Worm (Caenorhabditis elegans) whole organism, L4/young adult: Measurements from ENCODE around the gene F52G3.5.

Experiments
- W03F9.2 ChIP-seq: fragments of 150-350 bp; optimal IDR thresholded peaks from 2 replicates; lab custom pipeline; 2014; ENCODE audit warnings: missing biosample characterization, missing genetic modification characterization
- dao-5 ChIP-seq: sonication (generic microtip); optimal IDR thresholded peaks from 2 replicates; lab custom pipeline; 2016; ENCODE audit warnings: missing genotype, missing genetic modification characterization, moderate library complexity, missing compliant biosample characterization
- him-1 ChIP-seq: sonication (generic microtip); optimal IDR thresholded peaks from 2 replicates; lab custom pipeline; 2016; ENCODE audit warnings: missing genotype, missing genetic modification reagents, missing genetic modification characterization, missing compliant biosample characterization

The F52G3.5 gene

DNA sequence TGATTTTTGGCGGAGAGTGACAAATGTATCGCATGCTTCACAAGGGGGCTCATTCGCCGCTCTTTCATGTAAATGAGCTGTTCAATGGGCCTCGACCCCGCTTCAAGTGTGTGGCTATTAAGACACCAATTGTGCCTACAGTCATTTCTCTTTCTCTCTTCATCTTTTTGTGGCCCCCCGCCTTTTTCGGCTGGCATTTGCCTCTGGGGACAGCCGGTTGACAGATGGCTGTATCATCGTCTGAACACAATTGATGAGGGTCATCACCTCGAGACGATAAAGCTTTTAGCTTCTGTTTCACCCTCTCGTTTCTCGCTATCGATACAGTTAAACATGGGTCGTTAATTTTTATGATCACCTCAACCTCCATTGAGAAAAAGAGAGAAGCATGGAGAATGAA lies 12.4 kb upstream of the F52G3.5 start:
- TF ChIP-seq W03F9.2 (tag; lab: Kevin White, UChicago) = no peak
- TF ChIP-seq dao-5 (tag; lab: Kevin White, UChicago) = no peak

DNA sequence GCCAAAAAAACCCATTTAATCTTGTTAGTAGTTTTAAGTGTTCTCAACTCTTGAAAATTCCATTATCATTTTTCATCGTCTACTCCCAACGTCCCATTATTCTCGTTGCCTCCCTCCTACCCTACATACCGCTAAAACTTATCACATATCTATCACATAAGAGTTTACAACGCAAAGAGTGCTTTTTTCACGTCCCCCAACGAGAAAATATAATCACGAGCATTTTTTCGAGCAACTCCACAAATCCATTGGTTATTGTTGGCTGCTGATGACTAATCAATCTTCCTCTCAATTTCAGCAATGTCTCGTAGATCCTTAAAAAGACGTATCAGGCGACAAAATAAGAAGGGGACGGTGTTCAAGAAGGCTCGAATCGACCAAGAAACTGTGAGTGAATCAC lies 2.4 kb upstream of the F52G3.5 start, which contains the start of gene mbl-1:
TSS of gene mbl-1 (plus strand) at position 301 of the 400 bp plus-strand sequence.
- TF ChIP-seq W03F9.2 (tag; lab: Kevin White, UChicago) (no peak), him-1 (tag; lab: Kevin White, UChicago) (no peak), dao-5 (tag; lab: Kevin White, UChicago) (no peak)

DNA sequence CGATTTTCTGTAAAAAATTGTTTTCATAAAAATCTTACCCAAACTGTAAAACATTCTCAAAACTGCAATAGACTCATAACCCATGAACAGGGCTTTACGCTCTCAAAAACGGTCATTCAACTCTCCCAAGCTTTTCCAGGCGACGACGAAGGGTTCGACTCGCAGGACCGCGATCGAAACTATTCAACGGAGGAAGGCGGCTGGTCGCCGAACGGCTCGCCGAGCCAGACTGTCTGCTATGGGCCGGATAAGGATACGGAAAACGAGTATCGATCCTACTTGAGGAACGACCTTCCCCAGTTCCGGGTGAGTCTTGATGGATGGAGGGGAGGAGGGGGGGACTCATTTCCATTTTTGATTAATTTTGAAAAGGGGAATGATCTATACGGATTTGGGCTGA lies 8.1 kb downstream of the F52G3.5 start:
- TF ChIP-seq W03F9.2 (tag; lab: Kevin White, UChicago) = no peak
- no peak for TF ChIP-seq him-1 (tag; lab: Kevin White, UChicago)
- TF ChIP-seq dao-5 (tag; lab: Kevin White, UChicago) = no peak

DNA sequence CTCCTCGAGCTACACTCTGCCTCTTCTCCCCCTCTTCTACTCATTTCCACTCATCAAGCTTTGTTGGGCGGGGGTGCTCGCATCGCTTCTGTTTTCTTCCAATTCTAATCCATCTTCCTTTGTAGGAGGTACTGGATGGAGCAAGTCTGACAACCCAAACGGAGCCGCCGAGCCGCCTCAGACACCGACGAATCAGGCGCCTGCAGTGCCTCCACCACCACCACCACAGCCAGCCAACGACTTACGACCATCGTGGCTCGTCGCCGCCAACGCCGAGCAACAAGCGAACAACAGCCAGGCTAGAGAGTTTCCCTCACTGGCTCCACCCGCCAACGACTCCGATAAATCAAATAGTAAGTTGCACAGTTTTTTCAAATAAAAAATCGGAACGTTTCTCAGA lies 10.1 kb downstream of the F52G3.5 start:
- TF ChIP-seq W03F9.2 (tag; lab: Kevin White, UChicago) (no peak), dao-5 (tag; lab: Kevin White, UChicago) (no peak), him-1 (tag; lab: Kevin White, UChicago) (no peak)

DNA sequence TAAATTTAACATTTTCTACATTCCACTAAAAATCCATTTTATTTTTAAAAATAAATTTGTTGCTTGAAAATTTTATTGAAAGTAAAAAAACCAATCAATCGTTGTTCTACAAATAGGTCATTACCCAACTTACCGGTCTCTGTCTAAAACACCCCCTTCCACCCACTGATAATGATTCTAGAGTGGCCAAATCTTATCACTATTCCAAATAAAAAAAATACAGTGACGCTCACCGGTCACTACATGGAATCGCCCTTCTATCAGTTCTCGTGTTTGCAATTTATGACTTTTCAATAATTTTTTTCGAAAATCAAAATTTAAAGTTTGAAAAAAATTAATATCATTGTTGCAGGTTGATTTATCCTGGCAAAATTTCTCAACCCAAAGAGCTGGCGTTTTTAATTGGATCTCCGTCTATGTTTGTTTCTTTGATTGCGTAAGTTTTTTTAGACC lies 12.4 kb downstream of the F52G3.5 start, which contains the start of the genes F52G3.1 and F52G3.7:
TSS of gene F52G3.1 (plus strand) at position 353 of the 453 bp plus-strand sequence.
TSS of gene F52G3.7 (plus strand) at position 403 of the 453 bp plus-strand sequence.
- TF ChIP-seq him-1 (tag; lab: Kevin White, UChicago) = no peak
- no peak for TF ChIP-seq dao-5 (tag; lab: Kevin White, UChicago)
- TF ChIP-seq W03F9.2 (tag; lab: Kevin White, UChicago) = no peak

DNA sequence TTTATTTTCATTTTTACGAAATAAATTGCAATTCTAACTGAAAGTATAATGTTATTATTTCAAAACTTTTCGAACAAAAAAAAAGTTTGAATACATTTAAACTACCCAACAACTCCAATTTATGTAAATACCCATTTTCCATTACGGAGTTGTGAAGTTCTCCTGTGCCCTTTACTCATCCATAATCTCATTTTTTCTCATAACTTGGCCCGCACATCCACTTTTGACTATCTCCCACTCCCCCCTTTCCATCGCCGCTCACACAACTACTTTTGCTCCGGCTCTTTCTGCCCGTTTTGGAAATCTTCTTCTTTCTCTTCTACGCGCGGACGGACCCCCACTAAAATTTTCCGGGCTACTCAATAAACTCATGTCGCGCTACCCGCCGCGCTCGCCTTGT lies 13.3 kb downstream of the F52G3.5 start:
- no peak for TF ChIP-seq him-1 (tag; lab: Kevin White, UChicago)
- TF ChIP-seq dao-5 (tag; lab: Kevin White, UChicago) = no peak

DNA sequence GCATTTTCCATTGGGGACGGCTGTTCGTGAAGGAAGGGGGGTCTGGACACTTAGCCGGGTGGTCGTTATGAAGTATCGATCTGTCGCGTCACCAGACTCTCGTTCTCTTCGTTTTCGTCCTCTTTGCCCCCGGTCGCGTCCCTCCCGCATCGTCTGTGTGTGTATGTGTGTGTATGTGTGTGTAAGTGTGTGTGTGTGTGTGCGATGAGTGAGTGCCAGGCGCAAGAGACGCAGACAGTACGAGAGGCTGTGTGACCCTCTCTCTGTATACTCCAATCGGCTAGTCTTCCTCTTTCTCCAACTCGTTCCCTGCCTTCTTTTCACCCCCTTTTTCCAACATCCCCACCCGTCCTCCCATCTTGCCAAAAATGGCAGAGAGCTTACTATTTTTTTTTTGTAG lies 14.6 kb downstream of the F52G3.5 start:
- TF ChIP-seq dao-5 (tag; lab: Kevin White, UChicago) = no peak
- peak; percentile 84 for TF ChIP-seq him-1 (tag; lab: Kevin White, UChicago)
- peak; percentile 27 for TF ChIP-seq W03F9.2 (tag; lab: Kevin White, UChicago)

DNA sequence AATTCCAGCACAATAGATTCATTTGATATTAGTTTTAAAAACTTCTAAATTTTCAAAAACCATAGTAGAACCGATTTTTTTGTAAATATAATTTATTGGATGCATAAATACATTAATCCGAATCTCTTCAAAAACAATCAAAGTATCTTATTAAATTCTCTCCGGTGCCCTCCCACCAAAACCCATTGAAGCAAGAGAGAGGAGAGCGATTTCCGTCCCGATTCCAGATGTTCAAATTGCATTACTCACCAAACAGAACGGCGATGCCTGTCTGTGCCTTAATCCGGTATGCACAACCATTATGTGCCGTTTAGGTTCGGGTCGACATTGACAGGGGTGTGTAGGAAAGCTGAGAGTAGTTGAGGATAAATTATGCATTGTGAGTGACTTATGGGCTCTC lies 15.6 kb downstream of the F52G3.5 start:
- TF ChIP-seq him-1 (tag; lab: Kevin White, UChicago) (no peak), dao-5 (tag; lab: Kevin White, UChicago) (no peak), W03F9.2 (tag; lab: Kevin White, UChicago) (no peak)

DNA sequence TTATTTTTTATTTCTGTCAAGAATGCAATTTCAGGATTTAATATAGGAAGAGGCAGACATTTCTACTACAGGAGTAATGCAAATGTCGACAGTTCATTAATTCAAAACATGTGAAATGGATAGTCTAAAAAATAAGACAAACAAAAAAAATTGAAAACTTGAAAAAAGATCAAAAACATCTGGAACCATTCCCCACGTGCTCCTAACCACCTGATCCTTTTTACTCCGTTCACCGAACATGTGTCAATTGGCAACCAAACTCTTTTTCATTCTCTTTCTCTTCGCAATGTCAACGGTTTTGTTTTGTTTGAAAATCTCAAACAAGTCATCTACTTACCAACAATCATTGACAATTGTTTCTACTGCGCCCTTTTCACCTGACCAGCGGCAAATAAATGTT lies 17.9 kb downstream of the F52G3.5 start:
- TF ChIP-seq dao-5 (tag; lab: Kevin White, UChicago) (no peak), him-1 (tag; lab: Kevin White, UChicago) (no peak), W03F9.2 (tag; lab: Kevin White, UChicago) (no peak)

DNA sequence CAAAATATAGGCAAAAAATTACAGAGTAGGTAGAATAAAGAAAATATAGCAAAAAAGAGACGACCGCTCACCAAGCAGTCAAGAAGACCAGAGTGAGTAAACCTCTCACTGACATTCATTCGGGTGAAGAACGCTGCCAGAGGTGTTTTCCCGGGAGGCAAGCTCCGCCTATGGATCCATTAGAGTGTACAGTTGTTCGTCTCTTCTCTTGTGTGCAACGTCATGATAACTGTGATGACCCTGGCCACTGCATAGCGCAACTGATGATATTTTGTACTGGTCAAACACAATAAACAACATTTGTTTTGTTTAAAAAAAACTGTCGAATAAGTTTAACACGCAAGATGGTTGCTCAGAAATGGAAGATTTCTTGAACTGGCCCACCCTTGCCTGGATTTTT lies 23.1 kb downstream of the F52G3.5 start, which contains the start of gene F52G3.8:
TSS of gene F52G3.8 (minus strand) at position 101 of the 400 bp plus-strand sequence.
- TF ChIP-seq him-1 (tag; lab: Kevin White, UChicago) (no peak), W03F9.2 (tag; lab: Kevin White, UChicago) (no peak), dao-5 (tag; lab: Kevin White, UChicago) (no peak)

DNA sequence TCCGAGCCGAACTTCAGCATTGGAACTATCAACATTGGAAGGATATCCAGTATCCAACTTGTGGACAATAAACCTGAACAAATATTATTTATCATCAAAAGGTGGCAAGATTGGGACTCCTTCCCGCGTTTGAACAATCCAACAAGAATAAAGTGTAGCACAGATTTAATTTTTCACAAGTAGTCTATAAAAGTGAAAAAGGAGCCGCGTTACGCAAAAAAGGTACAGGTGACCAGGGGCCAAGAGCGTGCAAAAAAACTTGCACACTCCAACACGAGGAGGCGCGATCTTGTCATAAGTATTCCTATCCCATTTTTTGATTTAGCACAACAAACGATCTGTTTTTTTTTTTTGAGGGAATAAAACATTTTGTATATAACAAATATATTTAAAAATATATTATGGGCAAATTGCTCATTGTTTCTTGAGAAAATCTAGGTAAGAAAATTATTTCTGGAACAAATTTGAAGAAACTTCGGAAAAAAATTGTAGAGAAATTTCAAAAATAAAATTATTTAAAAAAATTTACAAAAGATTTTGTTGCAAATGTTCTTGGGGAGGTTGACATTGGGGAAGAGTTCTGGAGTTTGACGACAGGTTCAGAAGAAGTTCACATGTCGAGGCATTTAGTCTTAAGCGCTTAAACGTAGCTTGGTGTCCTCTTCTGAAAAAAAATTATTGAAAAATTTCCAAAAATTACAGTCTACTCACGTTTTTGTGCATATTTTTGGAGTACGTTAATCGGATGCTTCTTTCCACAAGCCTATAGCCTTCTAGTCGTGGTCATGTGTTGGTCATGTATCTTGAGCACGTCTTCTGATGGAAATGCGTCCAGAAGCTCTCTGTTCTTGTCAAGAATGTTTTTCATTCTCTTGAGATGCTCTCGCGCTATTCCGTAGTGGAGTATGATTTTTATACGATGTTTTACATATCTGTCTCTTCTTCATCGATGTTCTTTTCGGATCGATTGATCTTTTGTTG lies 31.7 kb downstream of the F52G3.5 start:
- no peak for TF ChIP-seq W03F9.2 (tag; lab: Kevin White, UChicago)
- peak; percentile 30 for TF ChIP-seq him-1 (tag; lab: Kevin White, UChicago)

DNA sequence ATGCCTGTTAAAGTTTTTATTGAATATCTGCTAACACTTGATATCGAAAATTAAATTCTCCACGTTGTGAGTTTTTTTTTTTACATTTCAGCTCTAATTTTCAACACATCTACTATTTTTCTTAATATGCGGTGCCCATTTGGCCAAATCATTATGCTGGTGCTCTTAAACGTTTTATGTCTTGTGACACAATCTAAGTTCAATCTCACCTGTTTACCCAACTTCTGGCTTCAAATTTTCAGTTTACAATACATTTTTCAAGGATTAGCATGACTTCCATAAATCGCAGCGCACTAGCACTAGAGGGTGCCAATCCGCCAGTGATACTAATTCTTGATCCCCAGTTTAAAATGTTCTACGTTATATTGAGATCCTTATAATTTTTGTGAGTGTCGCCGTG lies 33.6 kb downstream of the F52G3.5 start:
- no peak for TF ChIP-seq him-1 (tag; lab: Kevin White, UChicago)
- no peak for TF ChIP-seq W03F9.2 (tag; lab: Kevin White, UChicago)
- TF ChIP-seq dao-5 (tag; lab: Kevin White, UChicago) = no peak

DNA sequence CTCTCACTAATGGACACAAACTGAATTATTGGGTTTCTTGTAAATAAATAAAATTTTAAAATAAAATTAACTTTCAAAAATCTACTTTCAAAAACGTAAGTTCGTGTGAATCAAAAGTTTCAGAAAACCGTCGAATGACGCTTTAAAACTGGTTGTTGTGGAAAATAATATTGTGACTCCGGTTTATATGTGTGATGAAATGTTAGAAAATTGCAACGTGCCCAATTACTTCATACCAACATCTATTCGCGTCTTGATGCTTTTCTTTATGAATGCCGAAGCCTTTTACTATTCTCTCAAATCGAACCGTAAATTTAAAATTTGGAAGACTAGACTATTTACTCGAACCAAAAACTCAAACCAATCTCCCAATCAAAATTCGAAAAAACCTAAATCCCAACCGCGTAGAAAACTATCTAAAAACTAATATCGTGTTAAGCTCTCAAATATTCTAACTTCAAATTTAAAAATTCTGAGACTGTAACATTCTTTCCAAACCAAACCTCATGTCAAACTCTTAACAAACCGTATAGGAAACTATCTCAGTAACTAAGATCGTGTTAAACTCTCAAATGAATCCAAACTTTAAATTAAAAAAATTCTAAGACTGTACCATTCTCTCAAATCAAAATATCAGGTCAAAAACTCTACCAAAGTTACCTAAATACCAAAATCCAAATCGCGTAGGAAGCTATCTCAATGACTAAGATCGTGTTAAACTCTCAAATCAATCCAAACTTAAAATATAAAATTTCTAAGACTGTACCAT lies 44.5 kb downstream of the F52G3.5 start:
- TF ChIP-seq W03F9.2 (tag; lab: Kevin White, UChicago) (no peak), dao-5 (tag; lab: Kevin White, UChicago) (no peak), him-1 (tag; lab: Kevin White, UChicago) (no peak)
